3 worm cellular contexts compared by ENCODE assay signal in the genomic region with DNA sequence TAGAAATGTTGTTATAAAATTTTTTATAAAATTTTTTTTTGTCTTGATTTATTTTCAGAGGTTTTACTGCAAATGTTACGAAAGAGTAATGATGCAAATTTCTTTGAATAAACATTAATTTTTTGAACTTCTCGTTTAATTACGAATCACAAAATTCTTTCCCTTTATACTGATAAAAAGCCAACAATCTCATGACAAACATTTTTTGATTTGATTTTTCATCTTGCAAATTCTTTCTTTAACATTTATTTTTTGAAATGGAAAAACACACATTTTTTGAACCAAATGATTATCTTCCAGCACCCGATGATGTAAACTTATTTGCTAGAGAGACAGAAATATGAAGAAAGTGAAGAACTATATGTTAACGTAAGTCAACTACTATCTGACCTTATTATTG.
TF ChIP-seq lines count a peak whose summit lies in the region.

Gene K09E9.1, plus strand, starts transcription at position 301 of the 400 bp plus-strand sequence.

TF ChIP-seq in whole organism, L2 larva, 48 proteins besides CTCF, POLR2A, EP300 and RAD21:
- TF ChIP-seq fos-1 (tag; optimal IDR thresholded peaks at IDR 0.05; lab: Kevin White, UChicago) = peak; percentile 17
- TF ChIP-seq nhr-10 (tag; optimal IDR thresholded peaks at IDR 0.05; lab: Kevin White, UChicago) = no peak
TF ChIP-seq in whole organism, L2 larva: peak in this region for 1.

TF ChIP-seq in whole organism, L3 larva, 47 proteins besides CTCF, POLR2A, EP300 and RAD21:
- no peak for TF ChIP-seq tbx-2 (tag; optimal IDR thresholded peaks at IDR 0.05; lab: Kevin White, UChicago)
- TF ChIP-seq elt-2 (tag; optimal IDR thresholded peaks at IDR 0.05; lab: Kevin White, UChicago) = peak; percentile 18

TF ChIP-seq in whole organism, L4 larva, 104 proteins besides CTCF, POLR2A, EP300 and RAD21:
- TF ChIP-seq daf-16 (GFP tag; optimal IDR thresholded peaks at IDR 0.05; lab: Kevin White, UChicago) = no peak
- TF ChIP-seq daf-16 (tag; optimal IDR thresholded peaks at IDR 0.05; lab: Kevin White, UChicago) = peak; percentile 14
- no peak for TF ChIP-seq mep-1 (tag; optimal IDR thresholded peaks at IDR 0.05; lab: Kevin White, UChicago)
- no peak for TF ChIP-seq unc-39 (tag; optimal IDR thresholded peaks at IDR 0.05; lab: Kevin White, UChicago)
- TF ChIP-seq F49E8.2 (tag; optimal IDR thresholded peaks at IDR 0.05; lab: Kevin White, UChicago; ENCODE audit: borderline replicate concordance) = no peak
- no peak for TF ChIP-seq saeg-2 (GFP tag; IDR thresholded peaks at IDR 0.05; lab: Robert Waterston, UW)

Comparison
In these comparisons a context has a peak if more than half of its experiments do, and no peak if none do; other contexts are left out.
1. Of the 23 proteins assayed by ChIP-seq in both whole organism, L4 larva and whole organism, L2 larva: peak only in whole organism, L4 larva: none; only in whole organism, L2 larva: fos-1; in both: none; in neither: 22.